Fruit fly (Drosophila melanogaster) whole organism, wandering third instar larva: Measurements from ENCODE around the gene me31B.

Source experiments
- Dfd ChIP-seq: fragments of >200 bp; optimal IDR thresholded peaks from 2 replicates; lab custom pipeline; 2017; ENCODE audit warnings: missing biosample characterization, missing genetic modification characterization
- Dif ChIP-seq: fragments of 200-275, 200-300 bp; sonication (Bioruptor generic); optimal IDR thresholded peaks from 2 replicates; lab custom pipeline; 2018; ENCODE audit warnings: missing biosample characterization, missing genetic modification characterization; ENCODE audit not compliant: partially characterized antibody
- Myc ChIP-seq: fragments of >200 bp; optimal IDR thresholded peaks from 2 replicates; lab custom pipeline; 2017
- N ChIP-seq: fragments of >200 bp; optimal IDR thresholded peaks from 2 replicates; lab custom pipeline; 2018; ENCODE audit warnings: missing biosample characterization, missing external identifiers, missing genetic modification characterization
- br ChIP-seq: fragments of 200-800 bp; sonication (Bioruptor generic); optimal IDR thresholded peaks from 2 replicates; lab custom pipeline; 2016; ENCODE audit warnings: missing biosample characterization, missing genetic modification characterization
- dl ChIP-seq, 2 experiments: fragments of 175-275, 200-275 bp in 1 of 2; fragments of 200-275 bp in 1 of 2; sonication (Bioruptor generic); optimal IDR thresholded peaks; lab custom pipeline; 2018; ENCODE audit warnings: mild to moderate bottlenecking in 2 of 2, missing biosample characterization in 2 of 2, missing genetic modification characterization in 2 of 2, moderate library complexity in 2 of 2; ENCODE audit not compliant: partially characterized antibody in 2 of 2, insufficient read depth in 1 of 2
- h ChIP-seq: fragments of 200-800 bp; sonication (Bioruptor generic); optimal IDR thresholded peaks from 3 replicates; lab custom pipeline; 2016; ENCODE audit warnings: missing biosample characterization, mild to moderate bottlenecking, missing genetic modification characterization
- jim ChIP-seq: fragments of 175-275, 200-325 bp; sonication (Bioruptor generic); optimal IDR thresholded peaks from 2 replicates; lab custom pipeline; 2016; ENCODE audit warnings: missing biosample characterization, mild to moderate bottlenecking, missing genetic modification characterization
- psq ChIP-seq: fragments of 200-800 bp; sonication (Bioruptor generic); optimal IDR thresholded peaks from 3 replicates; lab custom pipeline; 2017; ENCODE audit warnings: missing biosample characterization, mild to moderate bottlenecking, missing genetic modification characterization, moderate library complexity
- rgr ChIP-seq: fragments of 200-800 bp; sonication (Bioruptor generic); optimal IDR thresholded peaks from 3 replicates; lab custom pipeline; 2016; ENCODE audit warnings: missing biosample characterization, mild to moderate bottlenecking, missing genetic modification characterization
- usp ChIP-seq: fragments of >200 bp; optimal IDR thresholded peaks from 2 replicates; lab custom pipeline; 2017; ENCODE audit warnings: missing biosample characterization, missing genetic modification characterization
- woc ChIP-seq: sonication (Bioruptor generic); optimal IDR thresholded peaks from 2 replicates; lab custom pipeline; 2016; ENCODE audit warnings: missing biosample characterization, mild to moderate bottlenecking, missing genetic modification characterization

DNA sequence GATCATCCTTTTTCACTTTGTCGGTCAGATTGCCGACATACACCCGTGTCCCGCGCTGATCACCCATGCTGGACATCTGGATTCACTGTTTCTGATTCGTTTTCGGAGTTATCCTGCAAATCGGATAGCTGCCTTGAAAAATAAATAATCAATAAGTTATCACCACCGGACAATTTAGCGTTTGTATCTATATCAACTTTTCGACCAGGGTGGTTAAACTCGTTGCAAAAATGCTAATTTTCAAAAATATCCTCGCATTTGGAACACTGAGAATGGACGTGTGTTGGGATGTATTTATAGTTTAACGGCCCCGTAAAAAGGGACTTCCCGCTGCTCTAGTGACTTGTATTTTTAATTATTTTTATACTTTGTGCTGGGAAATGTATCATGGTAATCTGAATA is 24.2 kb downstream of the me31B start, which contains the start of gene Rsf1:
- no peak for TF ChIP-seq Dif (GFP tag; lab: Kevin White, UChicago)
- no peak for TF ChIP-seq Dfd (GFP tag; lab: Kevin White, UChicago)
- no peak for TF ChIP-seq psq
- no peak for TF ChIP-seq usp (GFP tag; lab: Kevin White, UChicago)
- no peak for TF ChIP-seq jim (GFP tag; lab: Kevin White, UChicago)
- no peak for TF ChIP-seq h (GFP tag; lab: Kevin White, UChicago)
- no peak for TF ChIP-seq rgr (GFP tag; lab: Kevin White, UChicago)
- peak in 1 of 2 experiments; percentile 22 for TF ChIP-seq dl (GFP tag; optimal IDR thresholded peaks at IDR 0.05; lab: Kevin White, UChicago; ENCODE audit: insufficient read depth in 1 of 2, partially characterized antibody in 2 of 2)
- TF ChIP-seq br = no peak
- TF ChIP-seq woc = no peak
- no peak for TF ChIP-seq N (GFP tag; lab: Kevin White, UChicago)
- no peak for TF ChIP-seq Myc
